Worm (Caenorhabditis elegans) whole organism, L3 larva: Measurements from ENCODE around the gene F19C6.2.

Source experiments
- R02D3.7 ChIP-seq: fragments of 150-350 bp; optimal IDR thresholded peaks from 2 replicates; lab custom pipeline; 2014; ENCODE audit warnings: missing biosample characterization, missing genetic modification characterization
- ceh-16 ChIP-seq: sonication (generic microtip); optimal IDR thresholded peaks from 2 replicates; lab custom pipeline; 2017; ENCODE audit warnings: missing biosample characterization, missing genetic modification characterization
- eor-1 ChIP-seq, 2 experiments: fragments of 150-350 bp; optimal IDR thresholded peaks; 2 replicates each; lab custom pipeline; 2014 to 2018; ENCODE audit warnings: missing biosample characterization in 2 of 2, missing genetic modification characterization in 2 of 2
- lin-39 ChIP-seq: fragments of 150-350 bp; optimal IDR thresholded peaks from 2 replicates; lab custom pipeline; 2018; ENCODE audit warnings: missing biosample characterization, missing genetic modification reagents, missing genetic modification characterization
- nhr-25 ChIP-seq: sonication (generic microtip); optimal IDR thresholded peaks from 2 replicates; lab custom pipeline; 2017; ENCODE audit warnings: missing biosample characterization, missing genetic modification characterization
- nhr-76 ChIP-seq: fragments of 150-350 bp; sonication (generic microtip); optimal IDR thresholded peaks from 5 replicates; lab custom pipeline; 2014; ENCODE audit warnings: missing biosample characterization, missing genetic modification characterization
- nhr-77 ChIP-seq: fragments of 150-350 bp; optimal IDR thresholded peaks from 2 replicates; lab custom pipeline; 2014; ENCODE audit warnings: missing biosample characterization, missing genetic modification characterization
- pqm-1 ChIP-seq: fragments of 150-350 bp; optimal IDR thresholded peaks from 2 replicates; lab custom pipeline; 2017; ENCODE audit warnings: missing biosample characterization, missing genetic modification characterization, inconsistent platforms
- unc-62 ChIP-seq: fragments of 150-350 bp; sonication (generic microtip); optimal IDR thresholded peaks from 4 replicates; lab custom pipeline; 2014; ENCODE audit warnings: missing biosample characterization, missing genetic modification reagents, missing genetic modification characterization

ce11 chrX:10047325-10047724, 46.6 kb downstream of the F19C6.2 start, which contains the start of gene ZC374.2:
- no peak for TF ChIP-seq ceh-16 (tag; lab: Kevin White, UChicago)
- no peak for TF ChIP-seq eor-1 (tag; optimal IDR thresholded peaks at IDR 0.05; lab: Kevin White, UChicago)
- no peak for TF ChIP-seq nhr-25 (tag; lab: Kevin White, UChicago)
- no peak for TF ChIP-seq R02D3.7 (tag; lab: Kevin White, UChicago)
- TF ChIP-seq unc-62 (GFP tag; lab: Kevin White, UChicago): no peak
- TF ChIP-seq lin-39 (tag; lab: Kevin White, UChicago): no peak
- no peak for TF ChIP-seq nhr-77
- TF ChIP-seq pqm-1 (tag; lab: Kevin White, UChicago): no peak
- no peak for TF ChIP-seq nhr-76 (tag; lab: Kevin White, UChicago)
